Worm (Caenorhabditis elegans): ENCODE results near the gene ZK1290.10.

DNA sequence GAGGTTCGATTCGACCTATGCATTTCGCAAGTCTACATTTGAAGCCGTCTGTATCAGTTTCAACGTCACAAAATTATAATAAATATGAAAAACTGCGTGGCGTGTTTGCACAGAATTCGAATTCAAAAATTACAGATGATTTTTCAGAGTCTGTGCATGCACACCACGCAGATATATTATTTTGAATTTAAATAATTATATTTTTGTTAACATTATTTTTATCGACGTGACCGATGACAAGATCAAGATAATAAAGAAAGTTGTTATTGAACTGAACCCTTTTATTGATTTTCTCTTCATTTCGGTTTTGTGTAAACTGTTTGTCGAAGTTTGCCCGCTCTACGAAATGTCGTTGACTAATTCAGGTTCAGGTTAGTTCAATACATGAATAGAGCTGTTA, 48.7 kb downstream of the ZK1290.10 start, which contains the start of gene C28F5.1:
- TF ChIP-seq mab-5 (tag; optimal IDR thresholded peaks at IDR 0.05) (no peak), elt-3 (tag; optimal IDR thresholded peaks at IDR 0.05) (no peak), nhr-25 (tag; optimal IDR thresholded peaks at IDR 0.05) (no peak), nhr-6 (tag; optimal IDR thresholded peaks at IDR 0.05) (no peak), lsy-2 (tag; optimal IDR thresholded peaks at IDR 0.05) (no peak), mdl-1 (tag; optimal IDR thresholded peaks at IDR 0.05) (no peak), ceh-82 (tag; optimal IDR thresholded peaks at IDR 0.05) (no peak), lin-39 (tag; optimal IDR thresholded peaks at IDR 0.05) (no peak), sma-9 (GFP tag; optimal IDR thresholded peaks at IDR 0.05) (no peak), sma-9 (tag; optimal IDR thresholded peaks at IDR 0.05) (no peak), ama-1 (optimal IDR thresholded peaks at IDR 0.05) (no peak)
